Fruit fly (Drosophila melanogaster): ENCODE results near the gene CG2604.

The CG2604 gene

DNA sequence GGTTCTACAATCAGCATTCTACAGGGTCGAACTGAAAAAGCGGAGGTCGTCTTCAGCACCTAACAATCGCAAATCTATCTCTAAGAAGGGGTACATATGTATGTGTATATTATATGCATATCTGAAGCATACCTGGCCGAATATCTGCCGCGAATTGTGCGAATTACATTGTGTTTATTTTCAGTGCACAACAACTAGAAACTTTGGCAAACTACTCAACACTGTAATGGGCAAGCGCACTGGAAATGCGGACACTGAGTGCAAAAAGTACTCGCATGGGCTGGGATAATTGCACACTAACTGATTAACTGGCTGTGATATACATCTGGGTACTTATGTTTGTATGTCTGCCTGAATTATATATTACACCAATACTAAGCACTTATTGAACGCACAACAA is 47.6 kb upstream of the CG2604 start (continued):
- TF ChIP-seq p53 (GFP tag; optimal IDR thresholded peaks at IDR 0.05) (no peak), Antp (GFP tag; optimal IDR thresholded peaks at IDR 0.05) (no peak), corto (GFP tag; optimal IDR thresholded peaks at IDR 0.05) (no peak), Med (GFP tag) (peak; percentile 79), sens-2 (GFP tag; IDR thresholded peaks at IDR 0.05) (no peak), Abd-B (GFP tag; optimal IDR thresholded peaks at IDR 0.05) (no peak), vnd (GFP tag; IDR thresholded peaks at IDR 0.05; ENCODE audit: partially characterized antibody) (no peak), CG6683 (GFP tag; optimal IDR thresholded peaks at IDR 0.05) (no peak), stwl (tag; optimal IDR thresholded peaks at IDR 0.05) (peak; percentile 43), CG11560 (tag; IDR thresholded peaks at IDR 0.05) (no peak), CG7963 (GFP tag; IDR thresholded peaks at IDR 0.05; ENCODE audit: partially characterized antibody) (no peak), Hsf (GFP tag; optimal IDR thresholded peaks at IDR 0.05) (no peak), CG13296 (GFP tag; optimal IDR thresholded peaks at IDR 0.05) (peak; percentile 6), Atf-2 (GFP tag; optimal IDR thresholded peaks at IDR 0.05) (no peak), Camta (GFP tag; optimal IDR thresholded peaks at IDR 0.05) (no peak), crc (GFP tag; optimal IDR thresholded peaks at IDR 0.05) (no peak), Dbx (GFP tag; IDR thresholded peaks at IDR 0.05) (no peak), NFAT (GFP tag; IDR thresholded peaks at IDR 0.05) (no peak), CG8388 (GFP tag; optimal IDR thresholded peaks at IDR 0.05) (peak; percentile 99), pita (GFP tag; optimal IDR thresholded peaks at IDR 0.05) (no peak), dimm (GFP tag; IDR thresholded peaks at IDR 0.05) (no peak), Chrac-16 (GFP tag; optimal IDR thresholded peaks at IDR 0.05) (no peak), CG11456 (GFP tag; IDR thresholded peaks at IDR 0.05) (no peak), CG5245 (GFP tag; optimal IDR thresholded peaks at IDR 0.05) (no peak), pzg (GFP tag; optimal IDR thresholded peaks at IDR 0.05) (peak; percentile 2), CoRest (tag; optimal IDR thresholded peaks at IDR 0.05) (no peak), Dref (GFP tag; IDR thresholded peaks at IDR 0.05) (no peak), MESR4 (GFP tag; optimal IDR thresholded peaks at IDR 0.05) (peak; percentile 7), CG6813 (GFP tag; optimal IDR thresholded peaks at IDR 0.05) (no peak), CG32532 (GFP tag; IDR thresholded peaks at IDR 0.05) (no peak), Rx (GFP tag; IDR thresholded peaks at IDR 0.05) (no peak), CG18619 (GFP tag; optimal IDR thresholded peaks at IDR 0.05) (no peak), CG17829 (tag; optimal IDR thresholded peaks at IDR 0.05) (peak; percentile 10), wor (GFP tag; IDR thresholded peaks at IDR 0.05) (no peak), zfh1 (GFP tag; IDR thresholded peaks at IDR 0.05) (no peak), E2f2 (GFP tag; IDR thresholded peaks at IDR 0.05) (no peak), Nf-YA (GFP tag; IDR thresholded peaks at IDR 0.05) (no peak), lmd (GFP tag; IDR thresholded peaks at IDR 0.05) (no peak; the same call in 1 of the 2 replicates), nau (GFP tag; optimal IDR thresholded peaks at IDR 0.05) (no peak), CG17186 (GFP tag; optimal IDR thresholded peaks at IDR 0.05) (no peak), unpg (GFP tag; optimal IDR thresholded peaks at IDR 0.05) (no peak), CG11695 (GFP tag; IDR thresholded peaks at IDR 0.05) (no peak), cad (GFP tag; optimal IDR thresholded peaks at IDR 0.05) (no peak), usp (GFP tag; optimal IDR thresholded peaks at IDR 0.05) (no peak), CG9437 (GFP tag; optimal IDR thresholded peaks at IDR 0.05) (no peak), Trl (optimal IDR thresholded peaks at IDR 0.05) (no peak), Trl (GFP tag; optimal IDR thresholded peaks at IDR 0.05) (peak; percentile 16), CG16863 (GFP tag; optimal IDR thresholded peaks at IDR 0.05) (peak; percentile 2), Asciz (GFP tag; optimal IDR thresholded peaks at IDR 0.05) (no peak), gcm (GFP tag; optimal IDR thresholded peaks at IDR 0.05) (no peak), CG34376 (GFP tag; optimal IDR thresholded peaks at IDR 0.05) (no peak), Xbp1 (GFP tag; optimal IDR thresholded peaks at IDR 0.05) (peak; percentile 12), ci (GFP tag; IDR thresholded peaks at IDR 0.05) (no peak)
